Fruit fly (Drosophila melanogaster) S2 (cell line): ENCODE measurements around the gene CG43219.

Experiments used
- CG8478 ChIP-seq: fragments of >200 bp; optimal IDR thresholded peaks from 2 replicates; lab custom pipeline; 2018
- CTCF ChIP-seq, 2 experiments: fragments of >200 bp; optimal IDR thresholded peaks; 2 replicates each; lab custom pipeline; 2018

CG43219 gene

DNA sequence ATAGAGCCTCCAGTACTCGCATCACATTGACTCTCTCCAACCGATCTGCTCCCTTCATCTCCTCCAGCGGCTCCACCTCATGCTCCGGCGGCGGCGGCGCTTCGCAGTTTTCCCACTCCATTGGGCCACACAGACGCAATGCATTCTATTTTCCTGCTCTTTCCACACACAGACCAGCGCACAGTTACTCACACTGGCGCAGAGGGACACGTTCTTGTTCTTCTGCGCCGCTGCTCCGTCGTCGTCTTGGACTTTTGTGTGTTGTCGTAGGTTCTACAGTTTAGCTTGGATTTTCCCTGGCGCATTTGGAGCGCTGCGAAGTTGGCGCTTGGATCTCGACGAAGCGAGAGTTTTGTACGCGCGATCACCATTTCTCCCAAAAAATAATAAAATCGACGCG is 6.1 kb downstream of the CG43219 start, which contains the start of gene Eip78C:
Eip78C (plus strand) TSS at position 301 of the 400 bp plus-strand sequence.
- TF ChIP-seq CTCF (optimal IDR thresholded peaks at IDR 0.05; lab: Kevin White, UChicago) (no peak), CG8478 (lab: Kevin White, UChicago) (no peak)

DNA sequence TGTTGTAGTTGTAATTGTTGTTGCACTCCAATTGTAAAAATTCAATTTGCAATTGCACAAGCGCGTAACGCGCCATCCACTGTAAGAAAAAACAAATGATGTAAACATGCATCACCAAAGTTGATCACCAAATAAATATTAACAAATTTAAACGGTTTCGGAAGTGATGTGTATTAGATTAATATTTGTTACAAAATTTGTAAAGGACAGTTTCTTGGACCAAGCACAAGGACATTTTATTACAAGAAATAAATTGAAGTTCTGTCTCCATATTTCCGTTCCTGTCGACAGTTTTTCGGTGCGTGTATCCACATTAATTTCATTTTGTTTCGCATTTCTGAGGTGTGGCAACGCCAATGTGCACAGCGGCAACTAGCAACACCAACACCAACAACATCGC is 9.6 kb downstream of the CG43219 start:
- TF ChIP-seq CG8478 (lab: Kevin White, UChicago) (no peak), CTCF (optimal IDR thresholded peaks at IDR 0.05; lab: Kevin White, UChicago) (no peak)

DNA sequence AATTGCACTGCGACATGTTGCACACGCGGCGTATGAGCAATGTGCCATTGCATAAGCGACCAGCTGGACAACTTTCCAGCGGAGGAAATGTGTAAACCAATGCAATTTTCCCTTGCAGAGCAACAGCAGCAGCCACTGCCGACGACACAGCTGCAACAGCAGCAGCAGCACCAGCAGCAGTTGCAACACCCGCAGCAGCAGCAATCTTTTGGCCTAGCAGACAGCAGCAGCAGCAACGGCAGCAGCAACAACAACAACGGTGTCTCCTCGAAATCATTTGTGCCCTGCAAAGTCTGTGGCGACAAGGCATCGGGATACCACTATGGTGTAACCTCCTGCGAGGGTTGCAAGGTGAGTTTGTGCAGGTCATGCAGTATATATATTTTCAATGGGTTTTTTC is 10.6 kb downstream of the CG43219 start:
- TF ChIP-seq CG8478 (lab: Kevin White, UChicago) (no peak), CTCF (optimal IDR thresholded peaks at IDR 0.05; lab: Kevin White, UChicago) (no peak)

DNA sequence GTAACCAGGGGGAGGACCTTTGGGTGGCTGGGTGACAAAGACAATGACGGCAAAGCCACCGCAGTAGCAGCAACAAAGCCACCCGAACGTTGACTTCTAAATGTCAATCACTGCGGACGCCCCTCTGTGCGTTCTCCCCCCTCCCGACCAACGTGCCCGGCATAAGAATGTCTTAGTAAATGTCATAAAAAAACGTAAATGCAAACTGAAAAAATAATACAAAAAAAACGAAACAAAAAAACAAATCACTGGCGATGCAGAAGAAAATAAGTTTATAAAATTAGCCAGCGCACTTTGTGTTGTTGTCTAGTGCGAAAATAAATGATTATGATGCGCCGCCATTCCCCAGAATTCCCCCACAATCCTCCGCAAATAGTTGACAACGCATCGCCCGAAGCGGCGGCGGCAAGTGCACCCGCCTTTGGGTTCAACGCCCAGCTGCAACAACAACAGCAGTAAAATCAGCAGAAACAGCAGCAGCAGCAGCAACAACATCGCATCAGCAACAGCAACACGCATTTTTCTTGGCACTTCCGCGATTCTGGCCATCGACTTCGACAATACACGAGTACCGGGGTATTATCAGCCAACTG is 16.9 kb downstream of the CG43219 start:
- TF ChIP-seq CTCF (optimal IDR thresholded peaks at IDR 0.05; lab: Kevin White, UChicago) = no peak
- TF ChIP-seq CG8478 (lab: Kevin White, UChicago) = no peak

DNA sequence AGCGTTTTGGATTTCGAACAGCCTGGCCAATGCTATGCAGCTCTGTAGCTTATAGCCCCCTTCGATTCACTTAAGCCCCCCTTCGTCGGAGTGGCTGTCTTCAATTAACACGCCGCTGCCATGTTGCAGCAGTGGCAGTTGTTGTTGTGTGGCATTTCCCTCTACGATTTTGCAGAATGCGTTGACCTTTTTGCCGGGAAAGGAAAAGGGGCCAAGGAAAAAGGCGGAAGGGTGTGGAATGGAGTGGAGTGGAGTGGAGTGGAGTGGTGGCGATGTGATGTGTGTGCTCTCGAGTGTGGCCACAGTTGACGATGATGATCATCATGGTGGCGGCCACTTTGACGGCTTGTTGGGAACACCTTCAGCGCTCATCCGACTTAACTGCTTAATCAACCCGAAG is 18.2 kb downstream of the CG43219 start:
- TF ChIP-seq CG8478 (lab: Kevin White, UChicago) (no peak), CTCF (optimal IDR thresholded peaks at IDR 0.05; lab: Kevin White, UChicago) (no peak)

DNA sequence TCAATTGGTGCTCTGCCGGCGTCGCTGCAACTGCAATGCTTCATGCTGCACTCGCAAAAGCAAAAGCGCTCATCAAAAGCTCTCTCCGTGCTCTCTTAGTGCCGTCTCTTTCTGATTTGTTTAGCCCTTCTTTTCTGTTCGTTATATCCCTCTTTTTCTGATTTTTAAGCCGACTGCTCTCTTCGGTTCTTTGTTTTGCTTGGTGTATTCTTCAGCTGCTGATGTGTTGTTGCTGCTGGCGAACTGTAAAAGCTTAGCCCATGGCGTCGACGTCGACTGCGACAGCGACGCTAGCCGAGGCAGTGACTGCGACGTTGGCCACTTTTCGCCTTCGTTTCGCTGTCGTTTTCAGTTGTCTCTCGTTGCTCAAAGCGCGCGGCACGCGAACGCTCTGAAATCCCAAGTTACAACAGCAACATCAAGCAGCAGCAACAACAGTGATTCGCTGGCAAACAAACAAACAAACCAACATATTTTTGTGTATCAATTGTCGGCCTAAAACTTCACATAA is 19.9 kb downstream of the CG43219 start:
- TF ChIP-seq CTCF (optimal IDR thresholded peaks at IDR 0.05; lab: Kevin White, UChicago) (no peak), CG8478 (lab: Kevin White, UChicago) (no peak)

DNA sequence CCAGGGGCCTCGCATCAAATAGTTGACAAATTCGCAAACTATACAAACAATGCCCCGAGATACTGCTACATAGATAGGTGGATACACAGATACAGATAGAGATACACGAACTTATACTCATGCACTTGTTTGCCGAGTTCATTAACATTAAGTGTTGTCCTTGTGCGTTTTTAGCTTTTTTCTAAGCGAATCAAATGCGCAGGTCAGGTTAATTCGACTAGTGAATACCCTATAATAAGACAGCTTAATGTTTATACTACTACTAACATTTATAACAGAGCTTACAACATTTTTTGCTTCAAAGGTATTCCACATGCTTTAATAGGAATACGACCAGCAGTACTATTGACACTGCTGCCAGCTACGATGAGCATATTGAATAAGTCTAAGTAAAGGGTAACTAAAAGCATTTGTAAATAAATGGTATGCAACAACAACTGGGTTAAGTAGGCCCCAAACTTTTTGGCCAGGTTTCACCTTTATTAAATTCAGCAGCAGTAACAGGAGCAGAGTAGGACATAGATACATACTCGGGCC is 21.3 kb downstream of the CG43219 start:
- TF ChIP-seq CTCF (optimal IDR thresholded peaks at IDR 0.05; lab: Kevin White, UChicago) = no peak
- no peak for TF ChIP-seq CG8478 (lab: Kevin White, UChicago)

DNA sequence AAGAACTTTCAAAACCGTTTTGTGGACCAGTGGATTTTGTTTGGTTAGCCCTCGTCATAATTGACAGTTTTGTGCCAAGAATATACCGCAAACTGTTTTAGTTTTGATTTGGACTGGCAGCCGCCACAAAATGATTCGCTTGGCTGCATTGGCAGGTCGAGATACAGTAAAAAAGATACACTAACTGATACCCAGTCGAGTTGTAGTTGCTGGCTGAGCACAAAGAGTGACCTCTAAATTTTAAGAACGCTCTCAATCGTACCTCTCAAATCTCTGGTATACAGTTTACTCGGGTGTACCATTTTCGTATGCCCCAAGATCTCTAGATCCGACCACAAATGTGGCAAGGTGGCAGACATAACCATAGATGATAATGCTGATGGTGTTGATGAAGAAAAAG is 22.8 kb downstream of the CG43219 start:
- TF ChIP-seq CTCF (optimal IDR thresholded peaks at IDR 0.05; lab: Kevin White, UChicago) (no peak), CG8478 (lab: Kevin White, UChicago) (no peak)

DNA sequence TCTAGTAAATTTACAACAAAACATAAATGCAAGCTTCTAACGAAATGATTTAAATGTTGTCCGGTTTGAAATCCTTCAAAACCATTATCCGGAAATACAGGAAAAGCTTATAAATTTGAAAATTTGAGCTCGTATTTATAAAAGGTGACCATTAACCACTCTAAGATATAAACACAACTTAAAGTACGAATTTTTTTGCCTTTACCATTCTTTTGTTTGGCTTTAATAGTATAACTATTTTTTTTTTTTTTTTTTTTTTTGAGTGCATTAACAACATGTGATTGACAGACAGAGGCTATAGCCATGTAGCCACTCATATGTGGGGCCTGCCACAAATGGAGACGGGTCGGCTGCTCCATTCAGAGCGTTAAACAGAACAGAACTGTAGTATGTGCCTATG is 23.2 kb downstream of the CG43219 start:
- no peak for TF ChIP-seq CTCF (optimal IDR thresholded peaks at IDR 0.05; lab: Kevin White, UChicago)
- TF ChIP-seq CG8478 (lab: Kevin White, UChicago) = no peak

DNA sequence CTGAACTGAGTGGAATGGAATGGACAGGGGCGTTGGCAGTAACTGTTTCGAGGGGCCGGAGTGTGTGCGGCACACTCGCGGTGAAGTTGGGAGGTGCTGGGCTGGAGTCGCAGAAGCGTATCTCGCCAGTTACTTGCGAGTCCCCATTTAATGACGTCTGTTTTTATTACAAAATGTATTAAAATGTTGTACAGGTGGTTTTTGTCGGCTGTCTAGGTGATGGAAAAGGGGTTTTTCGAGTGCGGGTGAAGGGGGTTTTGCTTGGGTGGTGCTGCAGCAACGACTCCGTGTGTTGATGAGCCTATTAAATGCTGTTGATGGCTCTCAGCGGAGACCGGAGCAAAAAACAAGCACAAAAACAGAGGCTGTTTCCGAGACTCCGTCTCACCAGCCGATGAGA is 31.2 kb downstream of the CG43219 start:
- TF ChIP-seq CTCF (optimal IDR thresholded peaks at IDR 0.05; lab: Kevin White, UChicago) (no peak), CG8478 (lab: Kevin White, UChicago) (no peak)

DNA sequence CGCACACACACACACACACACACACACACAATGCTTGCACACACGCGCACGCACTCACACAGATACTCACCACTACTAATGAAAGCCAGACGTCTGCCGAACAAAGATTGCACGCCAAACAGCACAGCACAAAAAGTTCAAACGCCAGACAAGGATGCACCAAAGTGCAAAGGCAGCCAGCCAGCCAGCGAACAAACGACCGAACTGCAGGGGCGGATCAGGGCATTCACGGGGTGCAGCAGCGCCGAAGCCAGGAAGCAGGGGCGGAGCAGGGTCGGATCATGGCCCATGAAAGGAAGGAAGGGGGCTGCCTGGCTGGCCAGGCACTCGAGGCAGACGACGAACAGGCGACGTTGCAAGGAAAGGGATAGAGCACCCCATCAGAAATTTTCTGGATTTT is 32.3 kb downstream of the CG43219 start:
- TF ChIP-seq CTCF (optimal IDR thresholded peaks at IDR 0.05; lab: Kevin White, UChicago) (no peak), CG8478 (lab: Kevin White, UChicago) (no peak)

DNA sequence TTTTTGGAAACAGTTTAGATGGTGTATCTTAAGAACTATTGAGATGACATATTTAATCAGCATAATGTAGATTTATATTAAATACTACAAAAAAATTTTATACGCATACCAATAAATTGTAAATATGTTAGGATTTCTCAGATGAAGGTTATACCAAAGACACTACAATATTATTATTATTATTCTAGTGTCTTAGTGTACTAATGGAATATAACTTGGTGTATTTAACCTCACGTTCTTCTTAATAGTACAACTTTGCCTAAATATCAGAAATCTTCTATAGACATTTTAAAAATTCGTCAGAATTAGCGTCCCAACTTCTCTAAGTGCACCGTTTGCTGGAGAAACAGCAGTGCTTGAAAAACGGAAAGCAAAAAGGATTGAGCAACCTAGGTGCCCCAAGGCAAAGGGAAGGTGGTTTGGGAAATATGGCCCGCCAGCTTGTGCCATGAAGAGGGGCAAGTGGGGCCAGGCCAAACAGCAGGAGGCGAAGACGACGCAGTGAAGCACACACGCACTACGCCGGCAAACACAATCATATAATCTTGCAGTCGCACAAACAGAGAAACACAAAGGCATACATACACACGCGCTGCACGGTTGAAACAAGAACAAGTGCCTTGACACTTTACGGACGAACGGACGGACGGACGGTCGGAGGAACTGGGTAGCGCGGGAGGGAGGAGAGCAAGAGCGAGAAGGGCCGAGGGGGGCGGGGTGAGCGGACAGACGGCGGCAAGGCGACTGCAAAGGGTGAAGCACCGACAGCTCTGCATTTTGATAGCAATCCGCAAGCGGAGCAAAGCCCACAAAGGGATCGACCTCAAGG is 32.9 kb downstream of the CG43219 start:
- TF ChIP-seq CTCF (optimal IDR thresholded peaks at IDR 0.05; lab: Kevin White, UChicago) (no peak), CG8478 (lab: Kevin White, UChicago) (no peak)

DNA sequence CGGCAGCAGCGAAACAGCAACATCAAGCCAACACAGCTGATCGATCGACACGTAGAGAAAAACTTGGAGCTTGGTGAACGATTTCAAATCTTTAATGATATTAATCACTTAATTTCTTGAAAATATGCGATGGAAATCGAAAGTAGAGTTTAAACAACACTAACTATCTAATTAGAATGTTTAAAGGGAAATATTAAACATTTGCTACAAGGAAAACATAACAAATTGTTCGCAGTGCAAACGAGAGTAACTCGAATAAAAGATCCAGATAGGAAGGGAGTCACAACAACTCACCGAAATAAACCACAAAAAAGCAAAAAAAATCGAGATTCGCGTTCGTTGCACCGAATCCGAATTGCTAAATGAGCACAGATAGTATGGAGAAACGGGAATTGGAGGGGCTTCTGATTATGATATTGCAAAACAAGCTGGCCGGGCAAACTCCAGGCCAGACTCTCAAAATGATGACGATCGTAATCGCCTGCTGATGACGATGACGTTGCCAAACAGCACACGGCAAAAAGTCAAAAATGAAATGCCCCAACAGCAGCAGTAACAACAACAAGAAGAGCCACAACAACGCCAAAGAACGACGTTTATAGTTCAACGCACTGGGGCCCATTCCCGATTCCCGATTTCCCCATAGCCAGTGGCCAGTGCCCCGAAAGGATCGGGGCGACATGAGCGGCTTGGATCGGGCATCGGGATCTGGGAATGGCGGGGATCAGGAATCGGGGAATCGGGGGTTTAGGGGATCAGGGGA is 33.7 kb downstream of the CG43219 start:
- TF ChIP-seq CTCF (optimal IDR thresholded peaks at IDR 0.05; lab: Kevin White, UChicago) = no peak
- no peak for TF ChIP-seq CG8478 (lab: Kevin White, UChicago)

DNA sequence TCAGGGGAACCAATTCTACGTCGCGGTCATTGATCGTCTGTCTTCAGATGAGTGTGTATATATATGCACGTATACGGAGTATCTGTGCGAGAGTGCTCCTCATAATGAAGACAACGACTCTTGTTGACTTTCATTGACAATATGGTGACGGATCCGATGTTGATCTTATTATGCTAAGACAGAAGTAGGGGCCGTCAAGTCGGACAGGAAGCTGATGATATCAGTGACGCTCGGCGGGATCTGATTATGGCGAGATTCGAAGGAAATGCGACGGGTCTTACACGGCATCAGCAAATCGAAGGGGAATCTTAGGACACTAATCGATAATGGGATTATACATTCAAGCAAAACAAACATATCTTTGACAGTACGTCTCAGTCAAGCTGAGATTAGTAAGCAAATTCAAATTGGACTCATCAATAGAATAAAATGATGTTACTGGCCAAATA is 34.3 kb downstream of the CG43219 start:
- TF ChIP-seq CTCF (optimal IDR thresholded peaks at IDR 0.05; lab: Kevin White, UChicago) (no peak), CG8478 (lab: Kevin White, UChicago) (no peak)
